Worm (Caenorhabditis elegans) whole organism, mixed stage, embryonic: ENCODE results near the gene clec-266.

Experiments
- M03D4.4 ChIP-seq: sonication (generic microtip); optimal IDR thresholded peaks from 2 replicates; lab custom pipeline; 2017; ENCODE audit warnings: mild to moderate bottlenecking, missing genetic modification characterization, missing compliant biosample characterization
- ceh-39 ChIP-seq: fragments of 150-350 bp; optimal IDR thresholded peaks from 2 replicates; lab custom pipeline; 2014; ENCODE audit warnings: missing biosample characterization, missing genetic modification characterization
- ceh-43 ChIP-seq: fragments of 200-800 bp; sonication (Bioruptor generic); optimal IDR thresholded peaks from 2 replicates; lab custom pipeline; 2018; ENCODE audit warnings: mild to moderate bottlenecking, missing genetic modification characterization, moderate library complexity, missing compliant biosample characterization
- ceh-83 ChIP-seq: fragments of 200-800 bp; sonication (Bioruptor generic); optimal IDR thresholded peaks from 2 replicates; lab custom pipeline; 2018; ENCODE audit warnings: mild to moderate bottlenecking, missing genetic modification characterization, missing compliant biosample characterization
- ces-1 ChIP-seq: fragments of 150-350 bp; optimal IDR thresholded peaks from 2 replicates; lab custom pipeline; 2014; ENCODE audit warnings: missing biosample characterization, missing genetic modification reagents, missing genetic modification characterization
- cnd-1 ChIP-seq: fragments of 200-800 bp; sonication (Bioruptor generic); optimal IDR thresholded peaks from 2 replicates; lab custom pipeline; 2018; ENCODE audit warnings: mild to moderate bottlenecking, missing genetic modification characterization, missing compliant biosample characterization
- drap-1 ChIP-seq: fragments of 200-800 bp; sonication (Bioruptor generic); optimal IDR thresholded peaks from 3 replicates; lab custom pipeline; 2018; ENCODE audit warnings: mild to moderate bottlenecking, missing genetic modification characterization, missing compliant biosample characterization
- elt-1 ChIP-seq: sonication (generic microtip); optimal IDR thresholded peaks from 2 replicates; lab custom pipeline; 2017; ENCODE audit warnings: missing genetic modification characterization, mild to moderate bottlenecking, missing compliant biosample characterization, antibody characterized with exemption, moderate library complexity, borderline replicate concordance; ENCODE audit not compliant: insufficient read depth
- elt-3 ChIP-seq: fragments of 150-350 bp; optimal IDR thresholded peaks from 2 replicates; lab custom pipeline; 2014; ENCODE audit warnings: missing biosample characterization, missing genetic modification characterization
- flh-1 ChIP-seq: fragments of 200-800 bp; sonication (Bioruptor generic); optimal IDR thresholded peaks from 2 replicates; lab custom pipeline; 2018; ENCODE audit warnings: mild to moderate bottlenecking, missing genetic modification characterization, moderate library complexity, missing compliant biosample characterization
- ham-2 ChIP-seq: fragments of 200-800 bp; sonication (Bioruptor generic); optimal IDR thresholded peaks from 2 replicates; lab custom pipeline; 2018; ENCODE audit warnings: mild to moderate bottlenecking, missing genetic modification characterization, missing compliant biosample characterization
- hlh-1 ChIP-seq: fragments of 150-350 bp; optimal IDR thresholded peaks from 2 replicates; lab custom pipeline; 2014; ENCODE audit warnings: missing biosample characterization, missing genetic modification reagents, missing genetic modification characterization
- lin-13 ChIP-seq: fragments of 150-350 bp; optimal IDR thresholded peaks from 2 replicates; lab custom pipeline; 2014; ENCODE audit warnings: missing biosample characterization, missing genetic modification characterization
- lin-32 ChIP-seq: fragments of 200-800 bp; sonication (Bioruptor generic); optimal IDR thresholded peaks from 2 replicates; lab custom pipeline; 2018; ENCODE audit warnings: mild to moderate bottlenecking, missing genetic modification characterization, missing compliant biosample characterization
- lsy-2 ChIP-seq: fragments of 150-350 bp; optimal IDR thresholded peaks from 2 replicates; lab custom pipeline; 2014; ENCODE audit warnings: missing biosample characterization, missing genetic modification characterization
- mep-1 ChIP-seq: fragments of 150-350 bp; optimal IDR thresholded peaks from 2 replicates; lab custom pipeline; 2017; ENCODE audit warnings: missing biosample characterization, missing genetic modification reagents, missing genetic modification characterization, inconsistent platforms
- mls-2 ChIP-seq: sonication (generic microtip); optimal IDR thresholded peaks from 2 replicates; lab custom pipeline; 2016; ENCODE audit warnings: mild to moderate bottlenecking, missing genetic modification characterization, moderate library complexity, missing compliant biosample characterization
- nhr-12 ChIP-seq: fragments of 150-350 bp; optimal IDR thresholded peaks from 2 replicates; lab custom pipeline; 2014; ENCODE audit warnings: missing biosample characterization, missing genetic modification characterization
- nhr-2 ChIP-seq: fragments of 150-350 bp; optimal IDR thresholded peaks from 2 replicates; lab custom pipeline; 2014; ENCODE audit warnings: missing biosample characterization, missing genetic modification characterization
- nhr-28 ChIP-seq: fragments of 150-350 bp; optimal IDR thresholded peaks from 2 replicates; lab custom pipeline; 2014; ENCODE audit warnings: missing biosample characterization, missing genetic modification characterization
- nhr-76 ChIP-seq: sonication (generic microtip); optimal IDR thresholded peaks from 2 replicates; lab custom pipeline; 2017; ENCODE audit warnings: missing biosample characterization, missing genetic modification characterization
- pha-4 ChIP-seq: fragments of 150-350 bp; optimal IDR thresholded peaks from 2 replicates; lab custom pipeline; 2018; ENCODE audit warnings: missing biosample characterization, missing genetic modification reagents, missing genetic modification characterization
- sem-2 ChIP-seq: fragments of 200-800 bp; sonication (Bioruptor generic); optimal IDR thresholded peaks from 2 replicates; lab custom pipeline; 2018; ENCODE audit warnings: mild to moderate bottlenecking, missing genetic modification characterization, missing compliant biosample characterization
- sptf-1 ChIP-seq: sonication (generic microtip); optimal IDR thresholded peaks from 2 replicates; lab custom pipeline; 2017; ENCODE audit warnings: mild to moderate bottlenecking, missing genetic modification characterization, moderate library complexity, missing compliant biosample characterization
- tbx-8 ChIP-seq: fragments of 200-800 bp; sonication (Bioruptor generic); optimal IDR thresholded peaks from 2 replicates; lab custom pipeline; 2018; ENCODE audit warnings: mild to moderate bottlenecking, missing genetic modification characterization, moderate library complexity, missing compliant biosample characterization
- unc-39 ChIP-seq: fragments of 150-350 bp; optimal IDR thresholded peaks from 2 replicates; lab custom pipeline; 2014; ENCODE audit warnings: missing biosample characterization, missing genetic modification characterization
- unc-62 ChIP-seq: fragments of 150-350 bp; optimal IDR thresholded peaks from 2 replicates; lab custom pipeline; 2014; ENCODE audit warnings: missing biosample characterization, missing genetic modification reagents, missing genetic modification characterization
- zip-8 ChIP-seq: fragments of 150-350 bp; optimal IDR thresholded peaks from 2 replicates; lab custom pipeline; 2014; ENCODE audit warnings: missing biosample characterization, missing genetic modification characterization

clec-266 gene

ce11 chrX:6656770-6657169, 34.1 kb upstream of the clec-266 start:
- no peak for TF ChIP-seq nhr-12 (tag; lab: Kevin White, UChicago)
- no peak for TF ChIP-seq nhr-28 (tag; lab: Kevin White, UChicago)
- no peak for TF ChIP-seq hlh-1
- TF ChIP-seq nhr-76 (tag; lab: Kevin White, UChicago): no peak
- no peak for TF ChIP-seq nhr-2 (tag; lab: Kevin White, UChicago)
- TF ChIP-seq M03D4.4 (tag; lab: Kevin White, UChicago): no peak
- TF ChIP-seq ham-2: no peak
- no peak for TF ChIP-seq elt-3
- TF ChIP-seq ceh-83 (GFP tag; lab: Kevin White, UChicago): no peak
- TF ChIP-seq zip-8 (tag; lab: Kevin White, UChicago): no peak

- no peak for TF ChIP-seq nhr-76 (tag; lab: Kevin White, UChicago)
- TF ChIP-seq unc-39: no peak
- TF ChIP-seq drap-1 (GFP tag; lab: Kevin White, UChicago): no peak
Measured at ce11 chrX:6656251-6656650, 33.5 kb upstream of the clec-266 start.

- TF ChIP-seq unc-39 (no peak), sem-2 (GFP tag; lab: Kevin White, UChicago) (no peak), ham-2 (no peak), sptf-1 (tag; lab: Kevin White, UChicago) (no peak), tbx-8 (no peak), elt-1 (tag; lab: Kevin White, UChicago) (no peak), hlh-1 (no peak), lin-32 (GFP tag; lab: Kevin White, UChicago) (no peak), M03D4.4 (tag; lab: Kevin White, UChicago) (no peak), nhr-28 (tag; lab: Kevin White, UChicago) (no peak)
- TF ChIP-seq, all 35 proteins: peak for 0
Measured at ce11 chrX:6655163-6655562, 32.4 kb upstream of the clec-266 start, which contains the start of gene nhr-173. nhr-173 (plus strand) TSS chrX:6655528.

DNA sequence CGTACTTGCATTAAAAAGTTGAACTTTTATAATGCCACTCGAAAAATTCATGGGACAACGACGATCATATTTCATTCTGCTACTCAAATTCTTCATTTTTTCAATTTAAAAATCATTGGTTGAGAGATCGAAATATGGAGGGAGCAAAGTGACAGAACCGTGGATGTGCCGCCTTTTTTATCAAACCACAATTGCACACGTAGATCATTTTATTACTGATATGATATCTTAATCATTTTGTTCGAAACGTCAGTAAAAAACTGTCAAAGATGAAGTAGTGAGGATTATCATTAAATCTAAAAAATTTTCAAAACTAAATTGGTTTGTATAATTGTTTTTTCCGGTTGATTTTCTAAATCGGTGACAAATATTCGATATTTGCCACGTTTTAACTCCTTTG, 31.4 kb upstream of the clec-266 start:
- TF ChIP-seq lin-13: no peak
- TF ChIP-seq nhr-76 (tag; lab: Kevin White, UChicago): no peak
- no peak for TF ChIP-seq nhr-12 (tag; lab: Kevin White, UChicago)
- no peak for TF ChIP-seq nhr-28 (tag; lab: Kevin White, UChicago)
- no peak for TF ChIP-seq sem-2 (GFP tag; lab: Kevin White, UChicago)
- no peak for TF ChIP-seq cnd-1 (tag; lab: Kevin White, UChicago)
- no peak for TF ChIP-seq mls-2 (tag; lab: Kevin White, UChicago)
- no peak for TF ChIP-seq ceh-43
- TF ChIP-seq unc-62 (GFP tag; lab: Kevin White, UChicago): no peak
- no peak for TF ChIP-seq pha-4 (tag; lab: Kevin White, UChicago)

DNA sequence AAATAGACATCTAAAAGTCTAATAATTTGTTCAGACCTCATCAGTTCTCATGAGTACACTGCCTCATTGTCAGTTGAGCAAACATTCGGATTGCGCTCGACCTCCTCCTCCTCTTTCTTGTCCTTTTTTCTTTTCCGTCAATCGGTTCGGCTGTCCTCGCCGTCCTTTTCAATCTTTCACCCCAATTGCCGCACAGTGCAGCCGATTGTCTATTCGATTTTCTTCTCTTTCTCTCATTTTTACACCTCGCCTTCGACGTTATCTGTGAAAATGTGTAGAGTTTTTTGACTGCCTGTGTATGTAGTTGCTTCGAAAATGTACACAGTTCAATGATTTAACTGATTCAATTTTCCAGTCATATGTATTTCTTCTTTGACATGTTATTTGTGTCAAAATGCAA, 30.5 kb upstream of the clec-266 start:
- TF ChIP-seq M03D4.4 (tag; lab: Kevin White, UChicago) (no peak), pha-4 (tag; lab: Kevin White, UChicago) (peak; percentile 34), sptf-1 (tag; lab: Kevin White, UChicago) (no peak)

- no peak for TF ChIP-seq lin-13
- no peak for TF ChIP-seq nhr-28 (tag; lab: Kevin White, UChicago)
- no peak for TF ChIP-seq sem-2 (GFP tag; lab: Kevin White, UChicago)
- TF ChIP-seq lsy-2 (tag; lab: Kevin White, UChicago): no peak
- no peak for TF ChIP-seq lin-32 (GFP tag; lab: Kevin White, UChicago)
- no peak for TF ChIP-seq ceh-39 (tag; lab: Kevin White, UChicago)
- no peak for TF ChIP-seq sptf-1 (tag; lab: Kevin White, UChicago)
- no peak for TF ChIP-seq pha-4 (tag; lab: Kevin White, UChicago)
- TF ChIP-seq mep-1 (tag; lab: Kevin White, UChicago): no peak
- TF ChIP-seq ces-1: no peak
- no peak for TF ChIP-seq M03D4.4 (tag; lab: Kevin White, UChicago)
- no peak for TF ChIP-seq flh-1 (GFP tag; lab: Kevin White, UChicago)
- no peak for TF ChIP-seq ham-2
Measured at ce11 chrX:6649573-6649972, 26.9 kb upstream of the clec-266 start.
